Worm (Caenorhabditis elegans) whole organism, midembryonic: Measurements from ENCODE around the gene srw-55.
"Not testable (repeated sequence)": the region's sequence is repeated elsewhere in the genome, so short reads cannot be mapped to it uniquely, and the experiment has no call there.

ENCODE experiments used
- T22C8.4 ChIP-seq: fragments of 200-800 bp; sonication (Bioruptor generic); IDR thresholded peaks from 2 replicates; pipeline ENCODE4 v1.3.6; 2022; ENCODE audit warnings: missing genetic modification characterization, missing compliant biosample characterization
- cog-1 ChIP-seq: sonication (generic microtip); optimal IDR thresholded peaks from 2 replicates; lab custom pipeline; 2016; ENCODE audit warnings: missing genetic modification characterization, missing compliant biosample characterization
- flt-1 ChIP-seq: fragments of 200-800 bp; sonication (Bioruptor generic); IDR thresholded peaks from 2 replicates; pipeline ENCODE4 v1.3.6; 2022; ENCODE audit warnings: missing genetic modification characterization, missing compliant biosample characterization
- klf-2 ChIP-seq: fragments of 200-800 bp; sonication (Bioruptor generic); conservative IDR thresholded peaks from 2 replicates; pipeline ENCODE4 v1.3.6; 2022; ENCODE audit warnings: missing genetic modification reagents, missing genetic modification characterization, missing compliant biosample characterization
- med-1 ChIP-seq: sonication (generic microtip); optimal IDR thresholded peaks from 2 replicates; lab custom pipeline; 2017; ENCODE audit warnings: missing genetic modification characterization, mild to moderate bottlenecking, missing compliant biosample characterization, antibody characterized with exemption, missing genetic modification reagents; ENCODE audit not compliant: insufficient read depth
- ref-1 ChIP-seq: fragments of 200-800 bp; sonication (Bioruptor generic); conservative IDR thresholded peaks from 2 replicates; pipeline ENCODE4 v1.3.6; 2022; ENCODE audit warnings: missing genetic modification reagents, missing genetic modification characterization, missing compliant biosample characterization
- tab-1 ChIP-seq: fragments of 200-800 bp; sonication (Bioruptor generic); IDR thresholded peaks from 2 replicates; pipeline ENCODE4 v1.3.6; 2022; ENCODE audit warnings: missing genetic modification characterization, missing compliant biosample characterization
- ztf-23 ChIP-seq: fragments of 200-800 bp; sonication (Bioruptor generic); IDR thresholded peaks from 2 replicates; pipeline ENCODE4 v1.3.6; 2022; ENCODE audit warnings: missing genetic modification reagents, missing genetic modification characterization, missing compliant biosample characterization
- ztf-29 ChIP-seq: fragments of 200-800 bp; sonication (Bioruptor generic); IDR thresholded peaks from 2 replicates; pipeline ENCODE4 v1.3.6; 2022; ENCODE audit warnings: missing genetic modification reagents, missing genetic modification characterization, missing compliant biosample characterization

The srw-55 gene

ce11 chrV:15911848-15912247, 28.3 kb downstream of the srw-55 start, which contains the start of gene F35E8.6:
Gene F35E8.6, plus strand, starts transcription at chrV:15912148.
- TF ChIP-seq ztf-29 (GFP tag; lab: Robert Waterston, UW) = no peak
- TF ChIP-seq klf-2 (GFP tag; lab: Robert Waterston, UW) = no peak
- TF ChIP-seq flt-1 (GFP tag; lab: Robert Waterston, UW) = no peak
- TF ChIP-seq tab-1 (GFP tag; lab: Robert Waterston, UW) = no peak
- no peak for TF ChIP-seq med-1 (GFP tag; lab: Kevin White, UChicago)
- no peak for TF ChIP-seq T22C8.4
- TF ChIP-seq cog-1 (tag; lab: Kevin White, UChicago) = no peak
- TF ChIP-seq ztf-23 (GFP tag; lab: Robert Waterston, UW) = no peak
- no peak for TF ChIP-seq ref-1

- not testable (repeated sequence) for TF ChIP-seq med-1 (GFP tag; lab: Kevin White, UChicago); klf-2 (GFP tag; lab: Robert Waterston, UW); tab-1 (GFP tag; lab: Robert Waterston, UW)
These were observed 34.6 kb downstream of the srw-55 start, which contains the start of the genes F35E8.1 and F35E8.2 for ce11 chrV:15905530-15905929. Gene F35E8.1, minus strand, starts transcription at chrV:15905630. Gene F35E8.2, plus strand, starts transcription at chrV:15905661.

ce11 chrV:15900564-15900963, 39.6 kb downstream of the srw-55 start:
- TF ChIP-seq T22C8.4 = no peak
- TF ChIP-seq klf-2 (GFP tag; lab: Robert Waterston, UW) = no peak
- TF ChIP-seq flt-1 (GFP tag; lab: Robert Waterston, UW) = no peak
- TF ChIP-seq tab-1 (GFP tag; lab: Robert Waterston, UW) = no peak
- TF ChIP-seq med-1 (GFP tag; lab: Kevin White, UChicago) = no peak
- TF ChIP-seq ztf-23 (GFP tag; lab: Robert Waterston, UW) = no peak
- no peak for TF ChIP-seq ref-1
- TF ChIP-seq ztf-29 (GFP tag; lab: Robert Waterston, UW) = no peak

ce11 chrV:15899696-15900095, 40.5 kb downstream of the srw-55 start, which contains the start of gene T06C12.14:
Gene T06C12.14, plus strand, starts transcription at chrV:15899996.
- TF ChIP-seq T22C8.4 = no peak
- TF ChIP-seq tab-1 (GFP tag; lab: Robert Waterston, UW) = no peak
- TF ChIP-seq ztf-23 (GFP tag; lab: Robert Waterston, UW) = no peak
- TF ChIP-seq klf-2 (GFP tag; lab: Robert Waterston, UW) = no peak

- TF ChIP-seq med-1 (GFP tag; lab: Kevin White, UChicago) (no peak), tab-1 (GFP tag; lab: Robert Waterston, UW) (no peak), T22C8.4 (no peak), klf-2 (GFP tag; lab: Robert Waterston, UW) (no peak), cog-1 (tag; lab: Kevin White, UChicago) (no peak), ref-1 (no peak), flt-1 (GFP tag; lab: Robert Waterston, UW) (no peak), ztf-23 (GFP tag; lab: Robert Waterston, UW) (no peak), ztf-29 (GFP tag; lab: Robert Waterston, UW) (no peak)
These were observed 42.5 kb downstream of the srw-55 start, which contains the start of gene str-60 for ce11 chrV:15897696-15898095. Gene str-60, plus strand, starts transcription at chrV:15897996.

- TF ChIP-seq tab-1 (GFP tag; lab: Robert Waterston, UW) (no peak), ref-1 (no peak), T22C8.4 (no peak), med-1 (GFP tag; lab: Kevin White, UChicago) (no peak)
These were observed 43.5 kb downstream of the srw-55 start, which contains the start of gene nhr-213 for ce11 chrV:15896671-15897070. Gene nhr-213, minus strand, starts transcription at chrV:15896771.

ce11 chrV:15892696-15893095, 47.5 kb downstream of the srw-55 start, which contains the start of gene T06C12.11:
Gene T06C12.11, plus strand, starts transcription at chrV:15892996.
- TF ChIP-seq T22C8.4 (no peak), cog-1 (tag; lab: Kevin White, UChicago) (no peak), ztf-29 (GFP tag; lab: Robert Waterston, UW) (no peak)

ce11 chrV:15891761-15892160, 48.4 kb downstream of the srw-55 start, which contains the start of gene T06C12.12:
Gene T06C12.12, plus strand, starts transcription at chrV:15892061.
- TF ChIP-seq tab-1 (GFP tag; lab: Robert Waterston, UW) (no peak), med-1 (GFP tag; lab: Kevin White, UChicago) (no peak), cog-1 (tag; lab: Kevin White, UChicago) (no peak), ztf-23 (GFP tag; lab: Robert Waterston, UW) (no peak), ztf-29 (GFP tag; lab: Robert Waterston, UW) (no peak), T22C8.4 (no peak), ref-1 (no peak)

- TF ChIP-seq ztf-29 (GFP tag; lab: Robert Waterston, UW) (no peak), ref-1 (no peak), klf-2 (GFP tag; lab: Robert Waterston, UW) (no peak), ztf-23 (GFP tag; lab: Robert Waterston, UW) (no peak)
These were observed 48.9 kb downstream of the srw-55 start for ce11 chrV:15891279-15891678.

ce11 chrV:15890115-15890514, 50.0 kb downstream of the srw-55 start:
- no peak for TF ChIP-seq ztf-23 (GFP tag; lab: Robert Waterston, UW)
- no peak for TF ChIP-seq tab-1 (GFP tag; lab: Robert Waterston, UW)
- no peak for TF ChIP-seq klf-2 (GFP tag; lab: Robert Waterston, UW)
- no peak for TF ChIP-seq cog-1 (tag; lab: Kevin White, UChicago)
- no peak for TF ChIP-seq ztf-29 (GFP tag; lab: Robert Waterston, UW)
- no peak for TF ChIP-seq T22C8.4
- TF ChIP-seq med-1 (GFP tag; lab: Kevin White, UChicago) = no peak
- no peak for TF ChIP-seq flt-1 (GFP tag; lab: Robert Waterston, UW)
